Worm (Caenorhabditis elegans) whole organism, early embryonic: Measurements from ENCODE around the gene ttm-2.
A peak's percentile ranks its signal among the peaks of the same experiment; 100 is the strongest.

Experiments used
- B0310.2 ChIP-seq: sonication (generic microtip); optimal IDR thresholded peaks from 2 replicates; lab custom pipeline; 2016; ENCODE audit warnings: mild to moderate bottlenecking, missing genetic modification characterization, missing compliant biosample characterization
- F13C5.2 ChIP-seq: sonication (generic microtip); optimal IDR thresholded peaks from 2 replicates; lab custom pipeline; 2017; ENCODE audit warnings: mild to moderate bottlenecking, missing genetic modification characterization, inconsistent platforms, missing compliant biosample characterization
- aly-1 ChIP-seq: sonication (generic microtip); optimal IDR thresholded peaks from 2 replicates; lab custom pipeline; 2016; ENCODE audit warnings: missing genetic modification characterization, missing compliant biosample characterization
- ama-1 ChIP-seq: fragments of 150-350 bp; optimal IDR thresholded peaks from 2 replicates; lab custom pipeline; 2014
- ceh-13 ChIP-seq: fragments of 200-800 bp; sonication (Bioruptor generic); optimal IDR thresholded peaks from 2 replicates; lab custom pipeline; 2018; ENCODE audit warnings: mild to moderate bottlenecking, missing genetic modification characterization, missing compliant biosample characterization
- ceh-36 ChIP-seq: sonication (generic microtip); optimal IDR thresholded peaks from 2 replicates; lab custom pipeline; 2016; ENCODE audit warnings: missing genetic modification characterization, inconsistent platforms, missing compliant biosample characterization
- ets-7 ChIP-seq: sonication (generic microtip); optimal IDR thresholded peaks from 2 replicates; lab custom pipeline; 2016; ENCODE audit warnings: missing genotype, missing genetic modification characterization, missing compliant biosample characterization
- flt-1 ChIP-seq: fragments of 200-800 bp; sonication (Bioruptor generic); IDR thresholded peaks from 2 replicates; pipeline ENCODE4 v1.3.6; 2022; ENCODE audit warnings: missing genetic modification characterization, missing compliant biosample characterization
- hmbx-1 ChIP-seq: sonication (generic microtip); optimal IDR thresholded peaks from 2 replicates; lab custom pipeline; 2016; ENCODE audit warnings: mild to moderate bottlenecking, missing genetic modification characterization, missing compliant biosample characterization
- hmg-4 ChIP-seq: fragments of 200-800 bp; sonication (Bioruptor generic); optimal IDR thresholded peaks from 2 replicates; lab custom pipeline; 2018; ENCODE audit warnings: mild to moderate bottlenecking, missing genetic modification characterization, missing compliant biosample characterization
- hnd-1 ChIP-seq: sonication (generic microtip); optimal IDR thresholded peaks from 2 replicates; lab custom pipeline; 2016; ENCODE audit warnings: missing genetic modification characterization, missing compliant biosample characterization
- pes-1 ChIP-seq: fragments of 200-800 bp; sonication (Bioruptor generic); IDR thresholded peaks from 2 replicates; pipeline ENCODE4 v1.3.6; 2022; ENCODE audit warnings: missing genetic modification reagents, missing genetic modification characterization, missing compliant biosample characterization
- scrt-1 ChIP-seq: fragments of 200-800 bp; sonication (Bioruptor generic); IDR thresholded peaks from 2 replicates; pipeline ENCODE4 v1.3.6; 2022; ENCODE audit warnings: missing genetic modification characterization, missing compliant biosample characterization
- sea-1 ChIP-seq: fragments of 200-800 bp; sonication (Bioruptor generic); conservative IDR thresholded peaks from 2 replicates; pipeline ENCODE4 v1.3.6; 2022; ENCODE audit warnings: missing genetic modification characterization, missing compliant biosample characterization
- tbx-11 ChIP-seq: fragments of 200-800 bp; sonication (Bioruptor generic); IDR thresholded peaks from 2 replicates; pipeline ENCODE4 v1.3.6; 2022; ENCODE audit warnings: missing genetic modification characterization, missing compliant biosample characterization
- tbx-37 ChIP-seq: fragments of 200-800 bp; sonication (Bioruptor generic); conservative IDR thresholded peaks from 2 replicates; pipeline ENCODE4 v1.3.6; 2022; ENCODE audit warnings: missing genetic modification reagents, missing genetic modification characterization, missing compliant biosample characterization
- tra-4 ChIP-seq: sonication (generic microtip); optimal IDR thresholded peaks from 2 replicates; lab custom pipeline; 2017; ENCODE audit warnings: missing genetic modification characterization, missing compliant biosample characterization

ttm-2 gene

DNA sequence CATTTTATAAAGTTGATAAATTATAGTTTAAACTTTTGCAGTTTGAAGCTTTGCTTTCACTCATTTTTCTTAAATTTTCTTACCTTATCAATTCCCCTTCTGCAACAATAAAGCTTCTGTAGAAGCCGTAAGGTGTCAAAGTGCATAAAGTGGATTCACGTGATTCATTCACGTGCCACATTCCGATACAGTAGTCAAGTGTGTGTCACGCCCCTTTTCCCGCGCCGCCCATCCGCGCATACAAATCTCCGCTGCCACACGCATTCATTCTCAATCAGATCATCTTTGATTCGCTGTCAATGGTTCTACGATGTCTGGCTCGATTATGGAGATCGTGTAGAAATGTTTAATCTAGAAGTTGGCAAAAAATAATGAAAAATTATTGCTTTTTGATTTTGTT is 19.1 kb downstream of the ttm-2 start:
- no peak for TF ChIP-seq tbx-11 (GFP tag; lab: Robert Waterston, UW)
- TF ChIP-seq B0310.2 (tag; lab: Kevin White, UChicago): no peak
- TF ChIP-seq hmbx-1 (tag; lab: Kevin White, UChicago): no peak
- no peak for TF ChIP-seq ets-7 (tag; lab: Kevin White, UChicago)
- no peak for TF ChIP-seq scrt-1 (GFP tag; lab: Robert Waterston, UW)
- TF ChIP-seq ama-1 (lab: Kevin White, UChicago): no peak
- TF ChIP-seq aly-1: no peak
- no peak for TF ChIP-seq F13C5.2 (tag; lab: Kevin White, UChicago)
- no peak for TF ChIP-seq ceh-13
- TF ChIP-seq flt-1 (GFP tag; lab: Robert Waterston, UW): no peak
- no peak for TF ChIP-seq ceh-36 (tag; lab: Kevin White, UChicago)
- TF ChIP-seq hmg-4 (GFP tag; lab: Kevin White, UChicago): no peak
- no peak for TF ChIP-seq sea-1 (GFP tag; lab: Robert Waterston, UW)
- TF ChIP-seq tbx-37 (GFP tag; lab: Robert Waterston, UW): no peak
- no peak for TF ChIP-seq tra-4 (tag; lab: Kevin White, UChicago)
- TF ChIP-seq hnd-1 (tag; lab: Kevin White, UChicago): no peak
- TF ChIP-seq pes-1 (GFP tag; lab: Robert Waterston, UW): no peak

DNA sequence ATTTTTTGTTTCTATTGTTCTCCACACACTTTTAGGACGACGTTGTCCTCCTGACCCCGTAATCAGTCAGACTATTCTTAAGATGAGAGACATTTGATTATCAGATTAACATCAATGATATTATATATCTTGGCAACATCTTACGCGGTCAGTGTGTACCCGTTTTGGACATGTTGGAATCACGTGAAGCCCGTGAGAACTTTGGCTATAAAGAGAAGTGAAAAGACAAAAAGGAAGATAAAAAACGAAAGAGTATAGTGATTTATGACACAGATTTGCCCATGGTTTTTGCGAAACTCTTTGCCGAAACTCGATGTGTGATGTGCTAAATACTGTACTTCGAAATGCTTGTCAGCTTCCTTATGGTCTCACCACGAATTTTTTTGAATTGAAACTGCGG is 20.9 kb downstream of the ttm-2 start:
- TF ChIP-seq tbx-37 (GFP tag; lab: Robert Waterston, UW): no peak
- TF ChIP-seq tbx-11 (GFP tag; lab: Robert Waterston, UW): no peak
- TF ChIP-seq scrt-1 (GFP tag; lab: Robert Waterston, UW): no peak
- no peak for TF ChIP-seq hmbx-1 (tag; lab: Kevin White, UChicago)
- TF ChIP-seq ceh-36 (tag; lab: Kevin White, UChicago): no peak
- no peak for TF ChIP-seq ama-1 (lab: Kevin White, UChicago)
- TF ChIP-seq flt-1 (GFP tag; lab: Robert Waterston, UW): no peak
- no peak for TF ChIP-seq hnd-1 (tag; lab: Kevin White, UChicago)
- TF ChIP-seq ets-7 (tag; lab: Kevin White, UChicago): no peak
- no peak for TF ChIP-seq aly-1

DNA sequence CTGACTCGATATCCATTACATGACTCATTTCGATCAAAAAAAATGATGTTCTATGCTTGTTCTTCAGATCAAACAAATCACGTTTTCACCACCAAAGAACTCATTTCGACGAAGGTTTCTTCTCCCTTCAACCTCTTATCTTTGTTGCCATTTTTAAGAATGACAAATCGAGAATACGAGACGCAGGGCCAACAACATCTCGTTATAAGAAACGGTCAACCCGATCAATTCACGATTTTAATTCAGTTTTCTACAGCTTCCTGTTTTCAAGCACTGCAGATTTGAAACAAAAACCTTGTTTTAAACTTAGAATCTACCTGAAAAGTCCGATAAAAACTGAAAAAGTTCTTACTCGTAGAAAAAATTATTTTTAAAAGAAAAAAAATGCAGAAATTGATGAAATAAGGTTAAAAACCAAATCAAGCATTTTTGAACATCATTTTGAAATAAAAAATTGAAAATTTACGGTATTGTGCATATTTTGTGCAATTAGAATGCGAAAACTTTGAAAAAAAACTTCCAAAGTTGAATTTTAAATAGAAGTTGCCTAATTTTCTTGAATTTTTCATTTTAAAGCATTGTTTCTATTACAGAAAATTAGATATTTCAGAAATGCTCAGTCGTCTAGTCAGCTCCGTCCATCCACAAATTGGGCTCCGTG is 24.5 kb downstream of the ttm-2 start, which contains the start of gene acs-11:
Gene acs-11, plus strand, starts transcription at position 611 of the 661 bp plus-strand sequence.
- no peak for TF ChIP-seq ama-1 (lab: Kevin White, UChicago)
- TF ChIP-seq hmbx-1 (tag; lab: Kevin White, UChicago): no peak
- TF ChIP-seq tra-4 (tag; lab: Kevin White, UChicago): no peak
- TF ChIP-seq sea-1 (GFP tag; lab: Robert Waterston, UW): no peak
- no peak for TF ChIP-seq tbx-11 (GFP tag; lab: Robert Waterston, UW)
- no peak for TF ChIP-seq hnd-1 (tag; lab: Kevin White, UChicago)
- no peak for TF ChIP-seq ets-7 (tag; lab: Kevin White, UChicago)
- no peak for TF ChIP-seq pes-1 (GFP tag; lab: Robert Waterston, UW)
- TF ChIP-seq hmg-4 (GFP tag; lab: Kevin White, UChicago): no peak
- no peak for TF ChIP-seq tbx-37 (GFP tag; lab: Robert Waterston, UW)
- TF ChIP-seq scrt-1 (GFP tag; lab: Robert Waterston, UW): no peak
- TF ChIP-seq B0310.2 (tag; lab: Kevin White, UChicago): no peak
- TF ChIP-seq flt-1 (GFP tag; lab: Robert Waterston, UW): no peak
- TF ChIP-seq aly-1: no peak

DNA sequence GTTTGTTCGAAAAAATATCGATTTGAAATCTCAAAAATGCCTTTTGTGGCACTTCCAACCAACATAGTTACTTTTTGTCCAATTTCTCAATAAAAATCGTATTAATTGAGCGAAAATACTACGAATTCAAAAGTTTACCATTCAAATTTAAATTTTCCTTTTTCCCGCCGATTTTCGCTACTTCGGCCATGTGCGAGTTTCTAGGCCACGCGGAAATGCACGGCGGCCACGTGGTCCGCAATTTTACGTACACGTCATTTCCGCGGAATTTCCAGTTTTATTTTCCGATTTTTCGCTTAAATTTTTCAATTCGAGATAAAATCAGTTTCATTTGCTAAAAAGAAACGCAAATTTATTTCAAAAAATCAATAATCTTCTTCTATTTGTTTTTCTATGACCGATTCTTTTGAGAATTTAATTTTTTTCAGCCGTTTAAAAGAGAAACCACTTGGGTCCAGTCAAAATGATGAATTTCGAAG is 26.2 kb downstream of the ttm-2 start, which contains the start of gene eas-1:
Gene eas-1, plus strand, starts transcription at position 429 of the 479 bp plus-strand sequence.
- TF ChIP-seq hmg-4 (GFP tag; lab: Kevin White, UChicago) (peak; percentile 69), tbx-37 (GFP tag; lab: Robert Waterston, UW) (peak; percentile 92), pes-1 (GFP tag; lab: Robert Waterston, UW) (peak; percentile 71; the same call in 1 of the 2 replicates), ets-7 (tag; lab: Kevin White, UChicago) (peak; percentile 49), F13C5.2 (tag; lab: Kevin White, UChicago) (peak; percentile 40), aly-1 (no peak)

ce11 chrII:4737348-4737747 is 28.8 kb downstream of the ttm-2 start, which contains the start of gene ctsa-1.1:
Gene ctsa-1.1 (plus strand): TSS chrII:4737648.
- TF ChIP-seq ceh-36 (tag; lab: Kevin White, UChicago): no peak
- no peak for TF ChIP-seq hmbx-1 (tag; lab: Kevin White, UChicago)
- TF ChIP-seq tbx-37 (GFP tag; lab: Robert Waterston, UW): no peak
- TF ChIP-seq ets-7 (tag; lab: Kevin White, UChicago): no peak
- no peak for TF ChIP-seq ceh-13
- TF ChIP-seq aly-1: no peak
- no peak for TF ChIP-seq scrt-1 (GFP tag; lab: Robert Waterston, UW)
- no peak for TF ChIP-seq B0310.2 (tag; lab: Kevin White, UChicago)
- no peak for TF ChIP-seq hmg-4 (GFP tag; lab: Kevin White, UChicago)
- TF ChIP-seq hnd-1 (tag; lab: Kevin White, UChicago): no peak
- no peak for TF ChIP-seq ama-1 (lab: Kevin White, UChicago)
- TF ChIP-seq F13C5.2 (tag; lab: Kevin White, UChicago): no peak
- TF ChIP-seq pes-1 (GFP tag; lab: Robert Waterston, UW): no peak
- no peak for TF ChIP-seq sea-1 (GFP tag; lab: Robert Waterston, UW)

ce11 chrII:4736585-4736984 is 29.6 kb downstream of the ttm-2 start:
- TF ChIP-seq F13C5.2 (tag; lab: Kevin White, UChicago): no peak
- TF ChIP-seq ceh-36 (tag; lab: Kevin White, UChicago): no peak
- no peak for TF ChIP-seq tra-4 (tag; lab: Kevin White, UChicago)
- TF ChIP-seq hnd-1 (tag; lab: Kevin White, UChicago): no peak
- no peak for TF ChIP-seq ceh-13
- no peak for TF ChIP-seq flt-1 (GFP tag; lab: Robert Waterston, UW)
- TF ChIP-seq tbx-11 (GFP tag; lab: Robert Waterston, UW): no peak
